Fruit fly (Drosophila melanogaster) whole organism: ENCODE data around the gene CG15042.

ENCODE experiments used
- CG8478 ChIP-seq: fragments of >200 bp; optimal IDR thresholded peaks from 2 replicates; lab custom pipeline; 2018; ENCODE audit warnings: inconsistent platforms
- psq ChIP-seq: fragments of >200 bp; optimal IDR thresholded peaks from 2 replicates; lab custom pipeline; 2017

DNA sequence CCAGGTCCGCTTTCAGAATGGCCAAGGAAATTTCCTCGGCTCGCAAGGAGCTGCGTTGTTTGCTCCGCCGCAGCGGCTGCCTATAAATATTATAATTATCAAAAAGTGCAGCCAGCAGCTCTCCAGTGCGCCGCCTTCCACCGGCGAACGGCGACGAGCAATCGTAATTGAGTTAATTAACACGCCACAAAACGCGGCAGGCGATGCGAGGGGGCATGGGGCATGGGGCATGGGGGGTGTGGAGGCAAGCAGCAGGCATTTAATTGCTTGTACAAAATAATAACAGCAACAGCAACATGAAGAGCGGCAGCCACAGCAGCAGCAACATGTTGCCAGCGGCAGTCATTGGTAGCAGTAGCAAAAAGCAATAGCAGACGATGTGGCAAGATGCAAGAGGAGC is 22.7 kb upstream of the CG15042 start:
- TF ChIP-seq psq: no peak
- no peak for TF ChIP-seq CG8478 (lab: Kevin White, UChicago)
